Fruit fly (Drosophila melanogaster) whole organism, embryonic: ENCODE measurements around the gene Antdh.

Source experiments
- Bgb ChIP-seq: fragments of 200-800 bp; sonication (Bioruptor generic); IDR thresholded peaks from 2 replicates; pipeline ENCODE4 v1.3.6; 2022; ENCODE audit warnings: missing biosample characterization, missing genetic modification characterization; ENCODE audit not compliant: partially characterized antibody
- CG10654 ChIP-seq: fragments of 200-800 bp; sonication (Bioruptor generic); optimal IDR thresholded peaks from 2 replicates; lab custom pipeline; 2016; ENCODE audit warnings: missing biosample characterization, missing genetic modification characterization
- CG10959 ChIP-seq: fragments of 200-800 bp; sonication (Bioruptor generic); IDR thresholded peaks from 2 replicates; pipeline ENCODE4 v1.3.6; 2022; ENCODE audit warnings: missing biosample characterization, missing genetic modification characterization
- CG11398 ChIP-seq: fragments of 200-800 bp; sonication (Bioruptor generic); optimal IDR thresholded peaks from 2 replicates; lab custom pipeline; 2016; ENCODE audit warnings: missing biosample characterization, missing genetic modification characterization
- CG12236 ChIP-seq: fragments of 200-800 bp; sonication (Bioruptor generic); optimal IDR thresholded peaks from 2 replicates; lab custom pipeline; 2016; ENCODE audit warnings: missing biosample characterization, missing genetic modification characterization
- CG12391 ChIP-seq: fragments of 200-800 bp; sonication (Bioruptor generic); optimal IDR thresholded peaks from 3 replicates; lab custom pipeline; 2018; ENCODE audit warnings: missing biosample characterization, mild to moderate bottlenecking, missing genetic modification characterization, moderate library complexity
- CG14710 ChIP-seq: fragments of 200-800 bp; sonication (Bioruptor generic); optimal IDR thresholded peaks from 3 replicates; lab custom pipeline; 2019; ENCODE audit warnings: missing biosample characterization, mild to moderate bottlenecking, missing genetic modification characterization, moderate library complexity
- CG15479 ChIP-seq: fragments of 200-800 bp; sonication (Bioruptor generic); optimal IDR thresholded peaks from 3 replicates; lab custom pipeline; 2019; ENCODE audit warnings: missing biosample characterization, mild to moderate bottlenecking, missing genetic modification characterization, moderate library complexity
- CG16815 ChIP-seq: fragments of 200-800 bp; sonication (Bioruptor generic); optimal IDR thresholded peaks from 3 replicates; lab custom pipeline; 2017; ENCODE audit warnings: missing biosample characterization, mild to moderate bottlenecking, missing genetic modification characterization
- CG2678 ChIP-seq: fragments of 200-800 bp; sonication (Bioruptor generic); optimal IDR thresholded peaks from 3 replicates; lab custom pipeline; 2019; ENCODE audit warnings: missing biosample characterization, mild to moderate bottlenecking, missing genetic modification characterization, moderate library complexity
- CG30403 ChIP-seq: fragments of 200-800 bp; sonication (Bioruptor generic); optimal IDR thresholded peaks from 3 replicates; lab custom pipeline; 2016; ENCODE audit warnings: missing biosample characterization, missing genetic modification characterization
- CG31224 ChIP-seq: fragments of 200-800 bp; sonication (Bioruptor generic); IDR thresholded peaks from 2 replicates; pipeline ENCODE4 v1.3.6; 2022; ENCODE audit warnings: missing biosample characterization, missing genetic modification characterization
- CG31365 ChIP-seq: fragments of 200-800 bp; sonication (Bioruptor generic); optimal IDR thresholded peaks from 2 replicates; lab custom pipeline; 2018; ENCODE audit warnings: missing biosample characterization, mild to moderate bottlenecking, missing genetic modification characterization
- CG6254 ChIP-seq: fragments of 200-800 bp; sonication (Bioruptor generic); optimal IDR thresholded peaks from 3 replicates; lab custom pipeline; 2017; ENCODE audit warnings: mild to moderate bottlenecking, missing biosample characterization, missing genetic modification reagents, missing genetic modification characterization
- CG6272 ChIP-seq: fragments of 200-800 bp; sonication (Bioruptor generic); IDR thresholded peaks from 2 replicates; pipeline ENCODE4 v1.3.6; 2022; ENCODE audit warnings: missing biosample characterization, missing genetic modification characterization
- CG7745 ChIP-seq: fragments of 200-800 bp; sonication (Bioruptor generic); optimal IDR thresholded peaks from 2 replicates; lab custom pipeline; 2018; ENCODE audit warnings: missing biosample characterization, mild to moderate bottlenecking, missing genetic modification characterization, moderate library complexity
- CG8924 ChIP-seq: fragments of 200-800 bp; optimal IDR thresholded peaks from 3 replicates; lab custom pipeline; 2019; ENCODE audit warnings: missing biosample characterization, mild to moderate bottlenecking, missing genetic modification characterization, moderate library complexity
- CoRest ChIP-seq: fragments of 200-800 bp; sonication (Bioruptor generic); optimal IDR thresholded peaks from 3 replicates; lab custom pipeline; 2018; ENCODE audit warnings: missing biosample characterization, mild to moderate bottlenecking, missing genetic modification characterization, moderate library complexity
- Dfd ChIP-seq, 2 experiments: fragments of >200 bp; optimal IDR thresholded peaks; 2 replicates each; lab custom pipeline; 2017; ENCODE audit warnings: missing biosample characterization in 2 of 2, missing genetic modification characterization in 2 of 2
- Elba2 ChIP-seq: fragments of 200-800 bp; sonication (Bioruptor generic); optimal IDR thresholded peaks from 3 replicates; lab custom pipeline; 2016; ENCODE audit warnings: missing biosample characterization, missing genetic modification characterization
- Fer1 ChIP-seq: fragments of 200-800 bp; sonication (Bioruptor generic); optimal IDR thresholded peaks from 2 replicates; lab custom pipeline; 2017; ENCODE audit warnings: missing biosample characterization, mild to moderate bottlenecking, missing genetic modification characterization
- H15 ChIP-seq: fragments of 200-800 bp; sonication (Bioruptor generic); IDR thresholded peaks from 3 replicates; pipeline ENCODE4 v1.3.6; 2022; ENCODE audit warnings: missing biosample characterization, missing genetic modification characterization
- HLH3B ChIP-seq: fragments of 200-800 bp; sonication (Bioruptor generic); IDR thresholded peaks from 2 replicates; pipeline ENCODE4 v1.3.6; 2022; ENCODE audit warnings: missing biosample characterization, missing genetic modification characterization
- HLHmδ ChIP-seq: fragments of 200-800 bp; sonication (Bioruptor generic); optimal IDR thresholded peaks from 2 replicates; lab custom pipeline; 2018; ENCODE audit warnings: missing biosample characterization, mild to moderate bottlenecking, missing genetic modification characterization, moderate library complexity
- Med ChIP-seq: fragments of 200-800 bp; sonication (Bioruptor generic); peaks from one replicate; lab custom pipeline; 2016; ENCODE audit warnings: missing biosample characterization, missing genetic modification characterization, mild to moderate bottlenecking, inconsistent platforms, moderate library complexity
- NfI ChIP-seq: fragments of 200-800 bp; sonication (Bioruptor generic); optimal IDR thresholded peaks from 3 replicates; lab custom pipeline; 2018; ENCODE audit warnings: missing biosample characterization, mild to moderate bottlenecking, missing genetic modification characterization, moderate library complexity
- Pdp1 ChIP-seq, 2 experiments: fragments of 200-800 bp; sonication (Bioruptor generic); optimal IDR thresholded peaks; 3 replicates each; lab custom pipeline; 2016; ENCODE audit warnings: missing biosample characterization in 2 of 2, missing genetic modification characterization in 2 of 2, mild to moderate bottlenecking in 1 of 2, moderate library complexity in 1 of 2
- Rx ChIP-seq: fragments of 200-800 bp; sonication (Bioruptor generic); IDR thresholded peaks from 2 replicates; pipeline ENCODE4 v1.3.6; 2022; ENCODE audit warnings: missing biosample characterization, missing genetic modification characterization
- Ssrp ChIP-seq: fragments of 200-800 bp; sonication (Bioruptor generic); optimal IDR thresholded peaks from 2 replicates; lab custom pipeline; 2018; ENCODE audit warnings: missing biosample characterization, mild to moderate bottlenecking, missing genetic modification characterization, moderate library complexity
- aop ChIP-seq: fragments of 200-800 bp; sonication (Bioruptor generic); IDR thresholded peaks from 2 replicates; pipeline ENCODE4 v1.3.6; 2022; ENCODE audit warnings: missing biosample characterization, missing genetic modification characterization
- bbx ChIP-seq: fragments of 200-800 bp; sonication (Bioruptor generic); IDR thresholded peaks from 2 replicates; pipeline ENCODE4 v1.3.6; 2022; ENCODE audit warnings: missing biosample characterization, missing genetic modification characterization; ENCODE audit not compliant: partially characterized antibody
- bsh ChIP-seq, 2 experiments: fragments of 200-800 bp; sonication (Bioruptor generic); optimal IDR thresholded peaks; 2 replicates each; lab custom pipeline; 2017 to 2018; ENCODE audit warnings: mild to moderate bottlenecking in 2 of 2, missing biosample characterization in 2 of 2, missing genetic modification characterization in 2 of 2, moderate library complexity in 1 of 2
- cad ChIP-seq: fragments of >200 bp; optimal IDR thresholded peaks from 2 replicates; lab custom pipeline; 2017; ENCODE audit warnings: missing biosample characterization, missing genetic modification characterization
- cg ChIP-seq: fragments of 200-800 bp; sonication (Bioruptor generic); optimal IDR thresholded peaks from 3 replicates; lab custom pipeline; 2019; ENCODE audit warnings: missing biosample characterization, mild to moderate bottlenecking, missing genetic modification characterization, moderate library complexity
- chif ChIP-seq, 2 experiments: fragments of 200-800 bp; sonication (Bioruptor generic); optimal IDR thresholded peaks; 3 replicates each; lab custom pipeline; 2016; ENCODE audit warnings: missing biosample characterization in 2 of 2, missing genetic modification characterization in 2 of 2
- chinmo ChIP-seq: fragments of 200-800 bp; sonication (Bioruptor generic); IDR thresholded peaks from 4 replicates; pipeline ENCODE4 v1.3.6; 2022; ENCODE audit warnings: missing biosample characterization, missing genetic modification characterization; ENCODE audit not compliant: partially characterized antibody
- crol ChIP-seq: fragments of 200-800 bp; sonication (Bioruptor generic); IDR thresholded peaks from 2 replicates; pipeline ENCODE4 v1.3.6; 2022; ENCODE audit warnings: missing biosample characterization, missing genetic modification characterization
- grau ChIP-seq: fragments of 200-800 bp; optimal IDR thresholded peaks from 3 replicates; lab custom pipeline; 2019; ENCODE audit warnings: missing biosample characterization, mild to moderate bottlenecking, missing genetic modification characterization, moderate library complexity
- gro ChIP-seq: fragments of 200-800 bp; sonication (Bioruptor generic); optimal IDR thresholded peaks from 2 replicates; lab custom pipeline; 2016; ENCODE audit warnings: missing biosample characterization, missing genetic modification characterization
- gsb ChIP-seq: fragments of 200-800 bp; sonication (Bioruptor generic); IDR thresholded peaks from 2 replicates; pipeline ENCODE4 v1.3.6; 2022; ENCODE audit warnings: missing biosample characterization, missing genetic modification characterization
- gt ChIP-seq: fragments of 200-800 bp; sonication (Bioruptor generic); IDR thresholded peaks from 2 replicates; pipeline ENCODE4 v1.3.6; 2022; ENCODE audit warnings: missing biosample characterization, missing genetic modification characterization
- insv ChIP-seq, 2 experiments: fragments of 200-800 bp; sonication (Bioruptor generic); optimal IDR thresholded peaks; 3 replicates each; lab custom pipeline; 2016 to 2018; ENCODE audit warnings: missing biosample characterization in 2 of 2, missing genetic modification characterization in 2 of 2
- luna ChIP-seq: fragments of 200-800 bp; sonication (Bioruptor generic); optimal IDR thresholded peaks from 2 replicates; lab custom pipeline; 2016; ENCODE audit warnings: missing biosample characterization, missing genetic modification characterization
- nom ChIP-seq: fragments of 200-800 bp; sonication (Bioruptor generic); optimal IDR thresholded peaks from 2 replicates; lab custom pipeline; 2017; ENCODE audit warnings: missing biosample characterization, missing genetic modification characterization, mild to moderate bottlenecking, moderate library complexity, missing genetic modification reagents
- phol ChIP-seq: fragments of 200-800 bp; sonication (Bioruptor generic); optimal IDR thresholded peaks from 3 replicates; lab custom pipeline; 2018; ENCODE audit warnings: missing biosample characterization, mild to moderate bottlenecking, missing genetic modification characterization, moderate library complexity
- seq ChIP-seq: fragments of 200-800 bp; sonication (Bioruptor generic); IDR thresholded peaks from 2 replicates; pipeline ENCODE4 v1.3.6; 2022; ENCODE audit warnings: missing biosample characterization, missing genetic modification characterization
- sisA ChIP-seq: fragments of 200-800 bp; sonication (Bioruptor generic); IDR thresholded peaks from 2 replicates; pipeline ENCODE4 v1.3.6; 2022; ENCODE audit warnings: missing biosample characterization, missing genetic modification characterization
- tx ChIP-seq: fragments of 200-800 bp; sonication (Bioruptor generic); optimal IDR thresholded peaks from 2 replicates; lab custom pipeline; 2016; ENCODE audit warnings: missing biosample characterization, missing genetic modification characterization
- yki ChIP-seq: fragments of >200 bp; optimal IDR thresholded peaks from 3 replicates; lab custom pipeline; 2018
- zen2 ChIP-seq: fragments of 200-800 bp; sonication (Bioruptor generic); IDR thresholded peaks from 3 replicates; pipeline ENCODE4 v1.3.6; 2022; ENCODE audit warnings: missing biosample characterization, missing genetic modification characterization; ENCODE audit not compliant: partially characterized antibody

The Antdh gene

dm6 chrX:11124126-11124748 lies 44.6 kb downstream of the Antdh start, which contains the start of gene CG11122 (continued):
- peak; percentile 66 for TF ChIP-seq cg (GFP tag; lab: Kevin White, UChicago)
- peak; percentile 74 for TF ChIP-seq Bgb
- no peak for TF ChIP-seq luna (GFP tag; lab: Kevin White, UChicago)
- no peak for TF ChIP-seq CG10959 (GFP tag; lab: Robert Waterston, UW)
- no peak for TF ChIP-seq HLHmδ (GFP tag; lab: Kevin White, UChicago)
- TF ChIP-seq Elba2 (GFP tag; lab: Kevin White, UChicago) = peak; percentile 84
- no peak for TF ChIP-seq cad
- TF ChIP-seq sisA (GFP tag; lab: Robert Waterston, UW) = no peak
- no peak for TF ChIP-seq seq (GFP tag; lab: Robert Waterston, UW)
- no peak for TF ChIP-seq chif (GFP tag; optimal IDR thresholded peaks at IDR 0.05; lab: Kevin White, UChicago)
- no peak for TF ChIP-seq CG6254 (GFP tag; lab: Kevin White, UChicago)
- peak; percentile 58 for TF ChIP-seq phol (tag; lab: Kevin White, UChicago)
- no peak for TF ChIP-seq Fer1
- no peak for TF ChIP-seq CG30403
- no peak for TF ChIP-seq CG7745 (tag; lab: Kevin White, UChicago)
- TF ChIP-seq CoRest = no peak

dm6 chrX:11123561-11123960 lies 45.3 kb downstream of the Antdh start:
- peak in 1 of 2 experiments; percentile 9 for TF ChIP-seq Dfd (GFP tag; optimal IDR thresholded peaks at IDR 0.05; lab: Kevin White, UChicago)
- TF ChIP-seq CG16815 (GFP tag; lab: Kevin White, UChicago) = no peak
- peak in 1 of 2 experiments; percentile 76 for TF ChIP-seq insv (GFP tag; optimal IDR thresholded peaks at IDR 0.05; lab: Kevin White, UChicago)
- TF ChIP-seq CG12391 (tag; lab: Kevin White, UChicago) = no peak
- TF ChIP-seq bbx (GFP tag; lab: Robert Waterston, UW) = no peak
- no peak for TF ChIP-seq nom (GFP tag; lab: Kevin White, UChicago)
- TF ChIP-seq CG11398 = no peak
- peak; percentile 50 for TF ChIP-seq CG15479
- TF ChIP-seq CG31365 = peak; percentile 97
- peak; percentile 60 for TF ChIP-seq cg (GFP tag; lab: Kevin White, UChicago)
- no peak for TF ChIP-seq tx (GFP tag; lab: Kevin White, UChicago)
- TF ChIP-seq Ssrp (tag; lab: Kevin White, UChicago) = no peak
- TF ChIP-seq gsb = no peak
- peak; percentile 42 for TF ChIP-seq Med (GFP tag; lab: Kevin White, UChicago)
- no peak for TF ChIP-seq bsh (GFP tag; optimal IDR thresholded peaks at IDR 0.05; lab: Kevin White, UChicago)
- TF ChIP-seq Pdp1 (GFP tag; optimal IDR thresholded peaks at IDR 0.05; lab: Kevin White, UChicago) = peak in 1 of 2 experiments; percentile 76
- TF ChIP-seq CG8924 (tag; lab: Kevin White, UChicago) = peak; percentile 28
- TF ChIP-seq CG2678 (tag; lab: Kevin White, UChicago) = no peak
- no peak for TF ChIP-seq gro (GFP tag; lab: Kevin White, UChicago)
- TF ChIP-seq CG10654 (GFP tag; lab: Kevin White, UChicago) = no peak
- TF ChIP-seq aop (GFP tag; lab: Robert Waterston, UW) = no peak
- TF ChIP-seq Rx (GFP tag; lab: Robert Waterston, UW) = no peak
- no peak for TF ChIP-seq HLH3B (GFP tag; lab: Robert Waterston, UW)
- no peak for TF ChIP-seq CG14710 (tag; lab: Kevin White, UChicago)
- no peak for TF ChIP-seq NfI (GFP tag; lab: Kevin White, UChicago)
- peak; percentile 90 for TF ChIP-seq Elba2 (GFP tag; lab: Kevin White, UChicago)
- TF ChIP-seq gt = no peak
- no peak for TF ChIP-seq CG12236
- no peak for TF ChIP-seq grau
- TF ChIP-seq zen2 (GFP tag; lab: Robert Waterston, UW) = no peak
- no peak for TF ChIP-seq yki
- TF ChIP-seq CG6272 (GFP tag; lab: Robert Waterston, UW) = no peak
- 0 out of 4 replicates have a peak, but pooled peaks have one; percentile 6 for TF ChIP-seq chinmo
- no peak for TF ChIP-seq CG31224
- no peak for TF ChIP-seq crol (GFP tag; lab: Robert Waterston, UW)
- TF ChIP-seq H15 = no peak
